Fruit fly (Drosophila melanogaster) whole organism, wandering third instar larva: Measurements from ENCODE around the gene CG3168.

Source experiments
- Abd-B ChIP-seq: fragments of >200 bp; optimal IDR thresholded peaks from 2 replicates; lab custom pipeline; 2017; ENCODE audit warnings: missing biosample characterization, missing genetic modification characterization
- CG32264 ChIP-seq: fragments of 200-800 bp; sonication (Bioruptor generic); optimal IDR thresholded peaks from 2 replicates; lab custom pipeline; 2016; ENCODE audit warnings: missing biosample characterization, missing genetic modification characterization
- CG9705 ChIP-seq: fragments of 200-800 bp; sonication (Bioruptor generic); optimal IDR thresholded peaks from 2 replicates; lab custom pipeline; 2018; ENCODE audit warnings: missing biosample characterization, mild to moderate bottlenecking, missing genetic modification characterization
- CrebA ChIP-seq: fragments of 200-800 bp; sonication (Bioruptor generic); optimal IDR thresholded peaks from 2 replicates; lab custom pipeline; 2016; ENCODE audit warnings: missing biosample characterization, mild to moderate bottlenecking, missing genetic modification characterization, borderline replicate concordance
- Dfd ChIP-seq: fragments of >200 bp; optimal IDR thresholded peaks from 2 replicates; lab custom pipeline; 2017; ENCODE audit warnings: missing biosample characterization, missing genetic modification characterization
- Dif ChIP-seq: fragments of 200-275, 200-300 bp; sonication (Bioruptor generic); optimal IDR thresholded peaks from 2 replicates; lab custom pipeline; 2018; ENCODE audit warnings: missing biosample characterization, missing genetic modification characterization; ENCODE audit not compliant: partially characterized antibody
- GATAd ChIP-seq: sonication (Bioruptor generic); optimal IDR thresholded peaks from 2 replicates; lab custom pipeline; 2016; ENCODE audit warnings: missing biosample characterization, missing genetic modification characterization
- HLH106 ChIP-seq: fragments of 200-800 bp; optimal IDR thresholded peaks from 3 replicates; lab custom pipeline; 2019; ENCODE audit warnings: missing biosample characterization, mild to moderate bottlenecking, missing genetic modification characterization, moderate library complexity
- Hnf4 ChIP-seq: fragments of 200-800 bp; sonication (Bioruptor generic); optimal IDR thresholded peaks from 2 replicates; lab custom pipeline; 2016; ENCODE audit warnings: missing biosample characterization, mild to moderate bottlenecking, missing genetic modification characterization
- Hr78 ChIP-seq: fragments of >200 bp; optimal IDR thresholded peaks from 2 replicates; lab custom pipeline; 2017; ENCODE audit warnings: missing biosample characterization, missing genetic modification characterization
- Hr83 ChIP-seq: fragments of 200-300 bp; sonication (Bioruptor generic); optimal IDR thresholded peaks from 2 replicates; lab custom pipeline; 2016; ENCODE audit warnings: missing biosample characterization, mild to moderate bottlenecking, missing genetic modification characterization, moderate library complexity; ENCODE audit not compliant: poor library complexity, severe bottlenecking
- Jra ChIP-seq: sonication (Bioruptor generic); optimal IDR thresholded peaks from 2 replicates; lab custom pipeline; 2016; ENCODE audit warnings: missing biosample characterization, missing genetic modification characterization
- Mio ChIP-seq: sonication (Bioruptor generic); optimal IDR thresholded peaks from 2 replicates; lab custom pipeline; 2016; ENCODE audit warnings: missing biosample characterization, missing genetic modification characterization
- Myc ChIP-seq: fragments of >200 bp; optimal IDR thresholded peaks from 2 replicates; lab custom pipeline; 2017
- N ChIP-seq: fragments of >200 bp; optimal IDR thresholded peaks from 2 replicates; lab custom pipeline; 2018; ENCODE audit warnings: missing biosample characterization, missing external identifiers, missing genetic modification characterization
- OdsH ChIP-seq: fragments of 200-800 bp; sonication (Bioruptor generic); optimal IDR thresholded peaks from 2 replicates; lab custom pipeline; 2016; ENCODE audit warnings: missing biosample characterization, mild to moderate bottlenecking, missing genetic modification characterization
- Rel ChIP-seq, 2 experiments: fragments of 200-800 bp; sonication (Bioruptor generic) in 1 of 2; optimal IDR thresholded peaks; 2 replicates in 1 of 2; 3 replicates in 1 of 2; lab custom pipeline; 2016 to 2019; ENCODE audit warnings: mild to moderate bottlenecking in 2 of 2, missing biosample characterization in 2 of 2, missing genetic modification characterization in 2 of 2, moderate library complexity in 1 of 2
- Sp1 ChIP-seq: fragments of 200-800 bp; sonication (Bioruptor generic); optimal IDR thresholded peaks from 3 replicates; lab custom pipeline; 2019; ENCODE audit warnings: missing biosample characterization, mild to moderate bottlenecking, missing genetic modification characterization, moderate library complexity
- Vsx2 ChIP-seq: fragments of 200-300, 225-300 bp; sonication (Bioruptor generic); optimal IDR thresholded peaks from 2 replicates; lab custom pipeline; 2018; ENCODE audit warnings: missing biosample characterization, missing genetic modification characterization; ENCODE audit not compliant: partially characterized antibody
- br ChIP-seq: fragments of 200-800 bp; sonication (Bioruptor generic); optimal IDR thresholded peaks from 2 replicates; lab custom pipeline; 2016; ENCODE audit warnings: missing biosample characterization, missing genetic modification characterization
- brk ChIP-seq: fragments of 200-800 bp; sonication (Bioruptor generic); optimal IDR thresholded peaks from 2 replicates; lab custom pipeline; 2016; ENCODE audit warnings: missing biosample characterization, mild to moderate bottlenecking, missing genetic modification characterization
- dmrt93B ChIP-seq: fragments of 200-800 bp; sonication (Bioruptor generic); optimal IDR thresholded peaks from 2 replicates; lab custom pipeline; 2018; ENCODE audit warnings: missing biosample characterization, mild to moderate bottlenecking, missing genetic modification characterization
- dsf ChIP-seq: sonication (Bioruptor generic); optimal IDR thresholded peaks from 2 replicates; lab custom pipeline; 2016; ENCODE audit warnings: missing biosample characterization, missing genetic modification characterization, borderline replicate concordance
- ey ChIP-seq: fragments of 200-800 bp; sonication (Bioruptor generic); optimal IDR thresholded peaks from 2 replicates; lab custom pipeline; 2016; ENCODE audit warnings: missing biosample characterization, missing genetic modification characterization
- foxo ChIP-seq, 2 experiments: fragments of 200-800 bp; sonication (Bioruptor generic); optimal IDR thresholded peaks; 2 replicates in 1 of 2; 3 replicates in 1 of 2; lab custom pipeline; 2016 to 2017; ENCODE audit warnings: missing biosample characterization in 2 of 2, missing genetic modification characterization in 2 of 2
- fru ChIP-seq: fragments of 200-800 bp; sonication (Bioruptor generic); optimal IDR thresholded peaks from 3 replicates; lab custom pipeline; 2016; ENCODE audit warnings: missing biosample characterization, mild to moderate bottlenecking, missing genetic modification characterization
- h ChIP-seq: fragments of 200-800 bp; sonication (Bioruptor generic); optimal IDR thresholded peaks from 3 replicates; lab custom pipeline; 2016; ENCODE audit warnings: missing biosample characterization, mild to moderate bottlenecking, missing genetic modification characterization
- jim ChIP-seq: fragments of 175-275, 200-325 bp; sonication (Bioruptor generic); optimal IDR thresholded peaks from 2 replicates; lab custom pipeline; 2016; ENCODE audit warnings: missing biosample characterization, mild to moderate bottlenecking, missing genetic modification characterization
- lola ChIP-seq: fragments of >200 bp; optimal IDR thresholded peaks from 2 replicates; lab custom pipeline; 2017; ENCODE audit warnings: missing biosample characterization, missing genetic modification characterization
- pan ChIP-seq: fragments of >200 bp; optimal IDR thresholded peaks from 2 replicates; lab custom pipeline; 2017
- psq ChIP-seq: fragments of 200-800 bp; sonication (Bioruptor generic); optimal IDR thresholded peaks from 3 replicates; lab custom pipeline; 2017; ENCODE audit warnings: missing biosample characterization, mild to moderate bottlenecking, missing genetic modification characterization, moderate library complexity
- rgr ChIP-seq: fragments of 200-800 bp; sonication (Bioruptor generic); optimal IDR thresholded peaks from 3 replicates; lab custom pipeline; 2016; ENCODE audit warnings: missing biosample characterization, mild to moderate bottlenecking, missing genetic modification characterization
- sage ChIP-seq: fragments of 200-800 bp; sonication (Bioruptor generic); optimal IDR thresholded peaks from 2 replicates; lab custom pipeline; 2016; ENCODE audit warnings: missing biosample characterization, mild to moderate bottlenecking, missing genetic modification characterization
- sv ChIP-seq: fragments of 200-800 bp; sonication (Bioruptor generic); optimal IDR thresholded peaks from 3 replicates; lab custom pipeline; 2016; ENCODE audit warnings: missing biosample characterization, missing genetic modification characterization
- tai ChIP-seq: sonication (Bioruptor generic); optimal IDR thresholded peaks from 2 replicates; lab custom pipeline; 2016; ENCODE audit warnings: missing biosample characterization, missing genetic modification characterization
- usp ChIP-seq: fragments of >200 bp; optimal IDR thresholded peaks from 2 replicates; lab custom pipeline; 2017; ENCODE audit warnings: missing biosample characterization, missing genetic modification characterization
- woc ChIP-seq: sonication (Bioruptor generic); optimal IDR thresholded peaks from 2 replicates; lab custom pipeline; 2016; ENCODE audit warnings: missing biosample characterization, mild to moderate bottlenecking, missing genetic modification characterization

The CG3168 gene

DNA sequence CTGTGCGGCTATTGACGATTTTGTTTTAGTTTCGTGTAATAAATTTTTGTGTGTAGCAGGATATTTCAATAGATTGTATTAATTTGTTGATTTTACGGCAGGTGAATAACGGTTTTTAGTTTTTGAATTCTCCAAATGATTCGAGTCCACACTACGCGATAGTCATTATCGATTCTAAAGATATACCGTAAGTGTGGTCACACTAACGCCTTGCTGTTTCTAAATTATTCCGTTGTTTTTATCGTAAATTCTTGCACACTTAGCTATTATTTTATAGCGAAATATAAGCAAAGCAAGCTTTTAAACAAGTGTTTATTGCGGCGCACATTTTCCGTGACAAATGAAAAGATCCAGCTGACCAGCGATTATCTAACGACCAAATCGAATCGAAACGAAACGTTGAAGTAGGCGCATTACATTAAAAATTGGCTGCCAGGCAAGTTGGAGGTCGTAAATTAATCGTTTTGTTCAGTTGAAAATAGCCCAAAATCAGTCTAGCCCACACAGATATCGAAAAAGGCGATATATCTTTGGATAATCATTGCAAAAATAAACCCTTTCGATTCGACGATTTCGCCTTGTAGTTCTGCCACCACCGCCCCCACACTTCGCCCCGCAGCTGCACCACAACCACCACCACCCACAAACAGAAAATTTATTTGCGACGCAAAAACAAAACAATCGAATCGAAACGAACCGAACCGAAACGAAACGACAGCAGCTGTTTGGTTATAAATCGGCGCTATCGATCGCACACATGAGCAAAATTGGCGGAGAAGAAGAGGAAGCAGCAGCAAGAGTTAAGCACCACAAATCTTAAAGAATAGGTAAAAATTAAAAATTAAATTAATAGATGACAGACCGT, 55.9 kb downstream of the CG3168 start, which contains the start of gene Pink1:
Gene Pink1, plus strand, starts transcription at position 164 of the 865 bp plus-strand sequence.
- no peak for TF ChIP-seq Hnf4
- no peak for TF ChIP-seq CG9705
- TF ChIP-seq Myc (lab: Kevin White, UChicago) = peak; percentile 17
- TF ChIP-seq Hr83 (GFP tag; lab: Kevin White, UChicago) = no peak
- peak; percentile 4 for TF ChIP-seq Sp1 (GFP tag; lab: Kevin White, UChicago)
- TF ChIP-seq Rel (GFP tag; optimal IDR thresholded peaks at IDR 0.05; lab: Kevin White, UChicago) = no peak
- peak; percentile 19 for TF ChIP-seq Rel (tag; optimal IDR thresholded peaks at IDR 0.05; lab: Kevin White, UChicago)
- TF ChIP-seq, all 38 proteins: peak for 3

dm6 chrX:6681467-6681866, 58.3 kb downstream of the CG3168 start, which contains the start of gene Fum2:
Gene Fum2, plus strand, starts transcription at chrX:6681767.
- TF ChIP-seq Hnf4 (no peak), CrebA (GFP tag; lab: Kevin White, UChicago) (no peak), CG32264 (no peak), rgr (GFP tag; lab: Kevin White, UChicago) (no peak), GATAd (GFP tag; lab: Kevin White, UChicago) (no peak), h (GFP tag; lab: Kevin White, UChicago) (no peak), jim (GFP tag; lab: Kevin White, UChicago) (no peak), ey (GFP tag; lab: Kevin White, UChicago) (no peak), pan (lab: Kevin White, UChicago) (no peak), Vsx2 (GFP tag; lab: Kevin White, UChicago) (no peak), CG9705 (no peak), Hr83 (GFP tag; lab: Kevin White, UChicago) (no peak), HLH106 (tag; lab: Kevin White, UChicago) (no peak)

DNA sequence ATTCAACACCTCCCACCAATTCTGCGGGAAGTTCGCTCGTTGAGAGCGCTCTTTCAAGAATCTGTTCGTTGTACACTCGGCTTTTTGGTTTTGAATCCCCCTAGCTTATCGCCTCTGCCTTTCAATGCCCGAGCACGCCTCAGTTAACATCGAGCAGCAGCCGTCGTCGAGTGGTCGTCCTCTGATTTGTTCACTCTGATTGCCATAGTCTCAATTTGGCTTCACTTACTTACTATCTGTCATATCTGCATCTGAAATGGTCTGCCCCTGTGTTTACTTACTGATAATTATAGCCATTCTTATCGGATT, 60.3 kb downstream of the CG3168 start:
- TF ChIP-seq Mio = no peak
- no peak for TF ChIP-seq Rel (GFP tag; optimal IDR thresholded peaks at IDR 0.05; lab: Kevin White, UChicago)
- TF ChIP-seq Rel (tag; optimal IDR thresholded peaks at IDR 0.05; lab: Kevin White, UChicago) = peak; percentile 84

DNA sequence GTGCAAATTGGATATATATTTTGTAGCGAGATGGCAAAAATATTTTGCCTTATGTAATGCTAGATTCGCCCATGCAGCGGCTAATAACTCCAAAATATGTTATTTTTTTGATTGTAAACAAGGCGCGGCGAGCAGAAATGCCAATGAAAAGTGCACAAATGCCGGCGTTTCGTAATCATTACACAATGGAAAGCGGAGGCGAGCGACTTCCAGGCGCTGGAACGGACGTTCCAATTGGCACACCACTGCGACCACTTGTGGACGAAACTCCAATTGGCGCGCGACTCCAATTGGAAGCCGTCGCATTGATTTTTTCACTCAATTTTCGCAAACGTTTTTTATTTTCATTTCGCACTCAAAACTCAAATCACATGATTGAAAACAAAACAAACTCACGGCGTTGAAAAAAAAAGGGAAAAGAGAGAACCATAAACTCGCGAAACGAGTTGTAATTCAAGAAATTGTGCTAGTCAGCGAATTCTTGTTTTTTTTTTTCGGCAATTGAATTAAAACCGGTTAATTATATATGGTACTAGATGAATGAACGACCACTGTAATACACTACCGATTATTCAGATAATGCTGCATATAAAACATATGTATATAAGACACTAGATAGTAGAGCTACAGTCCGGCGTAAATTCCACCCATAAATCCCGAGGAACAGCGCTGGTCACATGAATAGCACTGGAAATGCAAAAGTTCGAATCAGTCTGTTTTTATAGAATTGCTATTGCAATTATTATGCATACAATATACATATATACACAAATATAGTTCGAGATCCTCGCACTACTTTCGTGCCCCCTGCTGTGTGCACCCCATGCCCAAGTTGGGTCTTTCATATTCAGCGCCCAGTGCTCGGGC, 60.9 kb downstream of the CG3168 start, which contains the start of gene ND-ASHI:
Gene ND-ASHI, minus strand, starts transcription at position 484 of the 867 bp plus-strand sequence.
- peak; percentile 96 for TF ChIP-seq h (GFP tag; lab: Kevin White, UChicago)
- TF ChIP-seq Vsx2 (GFP tag; lab: Kevin White, UChicago) = no peak
- peak; percentile 93 for TF ChIP-seq CG9705
- peak; percentile 67 for TF ChIP-seq Mio
- TF ChIP-seq brk (GFP tag; lab: Kevin White, UChicago) = no peak
- peak; percentile 95 for TF ChIP-seq ey (GFP tag; lab: Kevin White, UChicago)
- peak; percentile 94 for TF ChIP-seq woc (GFP tag; lab: Kevin White, UChicago)
- peak; percentile 94 for TF ChIP-seq dmrt93B (GFP tag; lab: Kevin White, UChicago)
- TF ChIP-seq Hnf4 = no peak
- peak; percentile 78 for TF ChIP-seq dsf (GFP tag; lab: Kevin White, UChicago)
- TF ChIP-seq Hr78 = no peak
- TF ChIP-seq Abd-B = no peak
- TF ChIP-seq Jra (GFP tag; lab: Kevin White, UChicago) = peak; percentile 90
- no peak for TF ChIP-seq usp
- TF ChIP-seq fru (GFP tag; lab: Kevin White, UChicago) = peak; percentile 95
- TF ChIP-seq pan (lab: Kevin White, UChicago) = no peak
- peak; percentile 93 for TF ChIP-seq OdsH
- peak; percentile 73 for TF ChIP-seq GATAd (GFP tag; lab: Kevin White, UChicago)
- TF ChIP-seq CG32264 = peak; percentile 85
- no peak for TF ChIP-seq N
- TF ChIP-seq Sp1 (GFP tag; lab: Kevin White, UChicago) = peak; percentile 96
- no peak for TF ChIP-seq CrebA (GFP tag; lab: Kevin White, UChicago)
- peak; percentile 96 for TF ChIP-seq rgr (GFP tag; lab: Kevin White, UChicago)
- TF ChIP-seq psq (GFP tag; lab: Kevin White, UChicago) = peak; percentile 91
- no peak for TF ChIP-seq jim (GFP tag; lab: Kevin White, UChicago)
- TF ChIP-seq lola = no peak
- peak; percentile 90 for TF ChIP-seq sage (GFP tag; lab: Kevin White, UChicago)
- TF ChIP-seq br (GFP tag; lab: Kevin White, UChicago) = peak; percentile 95
- no peak for TF ChIP-seq Dfd
- no peak for TF ChIP-seq tai (GFP tag; lab: Kevin White, UChicago)
- peak; percentile 89 for TF ChIP-seq Rel (GFP tag; optimal IDR thresholded peaks at IDR 0.05; lab: Kevin White, UChicago)
- TF ChIP-seq Rel (tag; optimal IDR thresholded peaks at IDR 0.05; lab: Kevin White, UChicago) = no peak
- peak; percentile 94 for TF ChIP-seq sv
- peak; percentile 89 for TF ChIP-seq Hr83 (GFP tag; lab: Kevin White, UChicago)
- peak; percentile 94 for TF ChIP-seq HLH106 (tag; lab: Kevin White, UChicago)
- no peak for TF ChIP-seq Myc (lab: Kevin White, UChicago)
- peak; percentile 68 to 97 for TF ChIP-seq foxo (GFP tag; optimal IDR thresholded peaks at IDR 0.05; lab: Kevin White, UChicago)
- no peak for TF ChIP-seq Dif (GFP tag; lab: Kevin White, UChicago)
